Worm (Caenorhabditis elegans): ENCODE measurements around the gene ZK1010.8.

- TF ChIP-seq cog-1 (tag; optimal IDR thresholded peaks at IDR 0.05) (no peak), klf-2 (GFP tag; conservative IDR thresholded peaks at IDR 0.05) (no peak), ztf-23 (GFP tag; IDR thresholded peaks at IDR 0.05) (no peak), flt-1 (GFP tag; IDR thresholded peaks at IDR 0.05) (no peak), tab-1 (GFP tag; IDR thresholded peaks at IDR 0.05) (no peak)
Observed at ce11 chrIII:13013912-13014311, 13.4 kb upstream of the ZK1010.8 start.

Measured in whole organism, midembryonic.